Worm (Caenorhabditis elegans) whole organism, young adult: Measurements from ENCODE around the gene F44E2.10.

ENCODE experiments used
- B0035.1 ChIP-seq: sonication (generic microtip); optimal IDR thresholded peaks from 2 replicates; lab custom pipeline; 2016; ENCODE audit warnings: missing genetic modification characterization, mild to moderate bottlenecking, missing compliant biosample characterization, missing genotype, missing genetic modification reagents
- F49E8.2 ChIP-seq: sonication (generic microtip); optimal IDR thresholded peaks from 3 replicates; lab custom pipeline; 2017; ENCODE audit warnings: missing genetic modification characterization, mild to moderate bottlenecking, missing compliant biosample characterization, antibody characterized with exemption, moderate library complexity; ENCODE audit not compliant: insufficient read depth
- T26A5.8 ChIP-seq: sonication (generic microtip); optimal IDR thresholded peaks from 2 replicates; lab custom pipeline; 2016; ENCODE audit warnings: missing genetic modification characterization, missing compliant biosample characterization
- ama-1 ChIP-seq, 3 experiments: fragments of 150-350 bp in 1 of 3; sonication (generic microtip) in 2 of 3; optimal IDR thresholded peaks; 2 replicates each; lab custom pipeline; 2014 to 2018; ENCODE audit warnings: missing biosample characterization in 2 of 3, missing genetic modification characterization in 2 of 3, missing genetic modification reagents in 2 of 3
- atf-7 ChIP-seq: sonication (generic microtip); optimal IDR thresholded peaks from 2 replicates; lab custom pipeline; 2017; ENCODE audit warnings: mild to moderate bottlenecking, missing genetic modification characterization, missing compliant biosample characterization
- attf-5 ChIP-seq: fragments of 200-800 bp; sonication (Bioruptor generic); optimal IDR thresholded peaks from 2 replicates; lab custom pipeline; 2018; ENCODE audit warnings: mild to moderate bottlenecking, missing genetic modification characterization, missing compliant biosample characterization
- attf-6 ChIP-seq: fragments of 200-800 bp; sonication (Bioruptor generic); IDR thresholded peaks from 2 replicates; pipeline ENCODE4 v1.3.6; 2022; ENCODE audit warnings: missing genetic modification reagents, missing genetic modification characterization, missing compliant biosample characterization
- ccch-3 ChIP-seq: fragments of 200-800 bp; sonication (Bioruptor generic); optimal IDR thresholded peaks from 2 replicates; lab custom pipeline; 2018; ENCODE audit warnings: mild to moderate bottlenecking, missing genetic modification characterization, missing compliant biosample characterization
- cebp-1 ChIP-seq, 2 experiments: fragments of 200-800 bp in 1 of 2; sonication (Bioruptor generic) in 1 of 2; sonication (generic microtip) in 1 of 2; IDR thresholded peaks in 1 of 2; optimal IDR thresholded peaks in 1 of 2; 2 replicates each; pipeline versions ENCODE4 v1.3.6 to Lab custom; 2017 to 2022; ENCODE audit warnings: missing compliant biosample characterization in 2 of 2, missing genetic modification characterization in 2 of 2, mild to moderate bottlenecking in 1 of 2, missing genetic modification reagents in 1 of 2, moderate library complexity in 1 of 2
- ceh-91 ChIP-seq: fragments of 200-800 bp; sonication (Bioruptor generic); IDR thresholded peaks from 2 replicates; pipeline ENCODE4 v1.3.6; 2022; ENCODE audit warnings: missing genetic modification reagents, missing genetic modification characterization, missing compliant biosample characterization
- chd-7 ChIP-seq: sonication (generic microtip); optimal IDR thresholded peaks from 2 replicates; lab custom pipeline; 2016; ENCODE audit warnings: mild to moderate bottlenecking, missing genetic modification characterization, moderate library complexity, missing compliant biosample characterization
- dox-1 ChIP-seq: fragments of 200-800 bp; sonication (Bioruptor generic); IDR thresholded peaks from 2 replicates; pipeline ENCODE4 v1.3.6; 2022; ENCODE audit warnings: missing genetic modification reagents, missing genetic modification characterization, missing compliant biosample characterization
- egrh-3 ChIP-seq: fragments of 200-800 bp; sonication (Bioruptor generic); IDR thresholded peaks from 2 replicates; pipeline ENCODE4 v1.3.6; 2022; ENCODE audit warnings: missing genetic modification reagents, missing genetic modification characterization, missing compliant biosample characterization
- ekl-4 ChIP-seq: fragments of 200-800 bp; sonication (Bioruptor generic); IDR thresholded peaks from 2 replicates; pipeline ENCODE4 v1.3.6; 2022; ENCODE audit warnings: missing genetic modification reagents, missing genetic modification characterization, missing compliant biosample characterization
- gei-17 ChIP-seq: fragments of 200-800 bp; sonication (Bioruptor generic); optimal IDR thresholded peaks from 2 replicates; lab custom pipeline; 2018; ENCODE audit warnings: mild to moderate bottlenecking, missing genetic modification characterization, missing compliant biosample characterization
- hlh-26 ChIP-seq: fragments of 200-800 bp; sonication (Bioruptor generic); conservative IDR thresholded peaks from 2 replicates; pipeline ENCODE4 v1.3.6; 2022; ENCODE audit warnings: missing genetic modification reagents, missing genetic modification characterization, missing compliant biosample characterization
- hsf-1 ChIP-seq: fragments of 200-800 bp; sonication (Bioruptor generic); IDR thresholded peaks from 2 replicates; pipeline ENCODE4 v1.3.6; 2022; ENCODE audit warnings: missing genetic modification reagents, missing genetic modification characterization, missing compliant biosample characterization
- lin-40 ChIP-seq: sonication (generic microtip); optimal IDR thresholded peaks from 2 replicates; lab custom pipeline; 2016; ENCODE audit warnings: missing genetic modification characterization, mild to moderate bottlenecking, missing compliant biosample characterization, missing genotype, missing genetic modification reagents
- madf-10 ChIP-seq: sonication (generic microtip); optimal IDR thresholded peaks from 2 replicates; lab custom pipeline; 2016; ENCODE audit warnings: mild to moderate bottlenecking, missing genetic modification characterization, missing compliant biosample characterization
- madf-8 ChIP-seq: fragments of 200-800 bp; sonication (Bioruptor generic); conservative IDR thresholded peaks from 2 replicates; pipeline ENCODE4 v1.3.6; 2022; ENCODE audit warnings: missing genetic modification reagents, missing genetic modification characterization, missing compliant biosample characterization
- mcd-1 ChIP-seq: fragments of 200-800 bp; sonication (Bioruptor generic); IDR thresholded peaks from 2 replicates; pipeline ENCODE4 v1.3.6; 2022; ENCODE audit warnings: missing genetic modification reagents, missing genetic modification characterization, missing compliant biosample characterization
- mel-28 ChIP-seq: sonication (generic microtip); optimal IDR thresholded peaks from 2 replicates; lab custom pipeline; 2016; ENCODE audit warnings: borderline replicate concordance, mild to moderate bottlenecking, missing genetic modification characterization, missing compliant biosample characterization
- nfyb-1 ChIP-seq: fragments of 200-800 bp; sonication (Bioruptor generic); IDR thresholded peaks from 2 replicates; pipeline ENCODE4 v1.3.6; 2022; ENCODE audit warnings: missing genetic modification reagents, missing genetic modification characterization, missing compliant biosample characterization
- nhr-179 ChIP-seq: sonication (generic microtip); optimal IDR thresholded peaks from 2 replicates; lab custom pipeline; 2016; ENCODE audit warnings: mild to moderate bottlenecking, missing genetic modification characterization, missing compliant biosample characterization
- pbrm-1 ChIP-seq: fragments of 200-800 bp; sonication (Bioruptor generic); IDR thresholded peaks from 2 replicates; pipeline ENCODE4 v1.3.6; 2022; ENCODE audit warnings: missing genetic modification reagents, missing genetic modification characterization, missing compliant biosample characterization
- pha-4 ChIP-seq: fragments of 150-350 bp; sonication (generic microtip); optimal IDR thresholded peaks from 2 replicates; lab custom pipeline; 2014; ENCODE audit warnings: missing biosample characterization, missing genetic modification reagents, missing genetic modification characterization
- somi-1 ChIP-seq: fragments of 200-800 bp; sonication (Bioruptor generic); optimal IDR thresholded peaks from 2 replicates; lab custom pipeline; 2018; ENCODE audit warnings: mild to moderate bottlenecking, missing genetic modification characterization, missing compliant biosample characterization
- tbp1 ChIP-seq: fragments of 200-800 bp; sonication (Bioruptor generic); optimal IDR thresholded peaks from 2 replicates; lab custom pipeline; 2018; ENCODE audit warnings: mild to moderate bottlenecking, missing genetic modification characterization, missing compliant biosample characterization
- ztf-26 ChIP-seq: sonication (generic microtip); optimal IDR thresholded peaks from 2 replicates; lab custom pipeline; 2017; ENCODE audit warnings: missing genetic modification characterization, missing compliant biosample characterization

Gene F44E2.10

ce11 chrIII:8780473-8780872 lies 50.4 kb downstream of the F44E2.10 start:
- TF ChIP-seq somi-1 (GFP tag; lab: Kevin White, UChicago), result peak; percentile 60
- no peak for TF ChIP-seq attf-5
- no peak for TF ChIP-seq ekl-4 (GFP tag; lab: Robert Waterston, UW)
- no peak for TF ChIP-seq madf-8
- no peak for TF ChIP-seq gei-17 (GFP tag; lab: Kevin White, UChicago)
- no peak for TF ChIP-seq madf-10 (tag; lab: Kevin White, UChicago)
- no peak for TF ChIP-seq ceh-91 (GFP tag; lab: Robert Waterston, UW)
- no peak for TF ChIP-seq B0035.1 (tag; lab: Kevin White, UChicago)
- peak; percentile 16 for TF ChIP-seq chd-7 (tag; lab: Kevin White, UChicago)
- TF ChIP-seq hsf-1 (GFP tag; lab: Robert Waterston, UW), result no peak
- no peak for TF ChIP-seq tbp1 (GFP tag; lab: Kevin White, UChicago)
- no peak for TF ChIP-seq T26A5.8
- TF ChIP-seq attf-6 (GFP tag; lab: Robert Waterston, UW), result no peak
- TF ChIP-seq dox-1 (GFP tag; lab: Robert Waterston, UW), result no peak
- no peak for TF ChIP-seq F49E8.2 (tag; lab: Kevin White, UChicago)
- no peak for TF ChIP-seq nhr-179 (tag; lab: Kevin White, UChicago)
- no peak for TF ChIP-seq atf-7 (tag; lab: Kevin White, UChicago)
- TF ChIP-seq lin-40 (tag; lab: Kevin White, UChicago), result peak; percentile 61
- TF ChIP-seq ztf-26 (tag; lab: Kevin White, UChicago), result peak; percentile 60
- no peak for TF ChIP-seq cebp-1 (GFP tag; IDR thresholded peaks at IDR 0.05; lab: Robert Waterston, UW)
- peak; percentile 27 for TF ChIP-seq cebp-1 (tag; optimal IDR thresholded peaks at IDR 0.05; lab: Kevin White, UChicago)
- TF ChIP-seq, all 124 proteins: peak for 5

- TF ChIP-seq mel-28 (tag; lab: Kevin White, UChicago), result no peak
- no peak for TF ChIP-seq egrh-3 (GFP tag; lab: Robert Waterston, UW)
- no peak for TF ChIP-seq pbrm-1 (GFP tag; lab: Robert Waterston, UW)
- no peak for TF ChIP-seq pha-4 (tag; lab: Kevin White, UChicago)
- TF ChIP-seq mcd-1 (GFP tag; lab: Robert Waterston, UW), result no peak
- no peak for TF ChIP-seq ccch-3
- TF ChIP-seq ama-1 (optimal IDR thresholded peaks at IDR 0.05; lab: Kevin White, UChicago), result no peak
- no peak for TF ChIP-seq ama-1 (GFP tag; optimal IDR thresholded peaks at IDR 0.05; lab: Kevin White, UChicago)
- TF ChIP-seq nfyb-1 (GFP tag; lab: Robert Waterston, UW), result no peak
- TF ChIP-seq hlh-26 (GFP tag; lab: Robert Waterston, UW), result no peak
These were observed 51.0 kb downstream of the F44E2.10 start, which contains the start of gene K02D10.4 for ce11 chrIII:8779912-8780311. K02D10.4 (minus strand) TSS chrIII:8780012.
